Fruit fly (Drosophila melanogaster) whole organism, embryonic: ENCODE data around the gene ago.

ENCODE experiments used
- ATbp ChIP-seq: fragments of 200-800 bp; sonication (Bioruptor generic); optimal IDR thresholded peaks from 2 replicates; lab custom pipeline; 2017; ENCODE audit warnings: missing biosample characterization, mild to moderate bottlenecking, missing genetic modification characterization, missing genetic modification reagents
- Asciz ChIP-seq: fragments of 200-800 bp; sonication (Bioruptor generic); optimal IDR thresholded peaks from 2 replicates; lab custom pipeline; 2017; ENCODE audit warnings: missing biosample characterization, mild to moderate bottlenecking, missing genetic modification characterization, missing genetic modification reagents
- CG10267 ChIP-seq: fragments of 200-800 bp; sonication (Bioruptor generic); optimal IDR thresholded peaks from 2 replicates; lab custom pipeline; 2018; ENCODE audit warnings: missing biosample characterization, mild to moderate bottlenecking, missing genetic modification characterization, moderate library complexity
- CG10959 ChIP-seq: fragments of 200-800 bp; sonication (Bioruptor generic); IDR thresholded peaks from 2 replicates; pipeline ENCODE4 v1.3.6; 2022; ENCODE audit warnings: missing biosample characterization, missing genetic modification characterization
- CG11696 ChIP-seq: fragments of 200-800 bp; sonication (Bioruptor generic); IDR thresholded peaks from 2 replicates; pipeline ENCODE4 v1.3.6; 2022; ENCODE audit warnings: missing biosample characterization, missing genetic modification characterization
- CG12219 ChIP-seq: fragments of 200-800 bp; sonication (Bioruptor generic); optimal IDR thresholded peaks from 3 replicates; lab custom pipeline; 2018; ENCODE audit warnings: missing biosample characterization, mild to moderate bottlenecking, missing genetic modification characterization
- CG12391 ChIP-seq: fragments of 200-800 bp; sonication (Bioruptor generic); optimal IDR thresholded peaks from 3 replicates; lab custom pipeline; 2018; ENCODE audit warnings: missing biosample characterization, mild to moderate bottlenecking, missing genetic modification characterization, moderate library complexity
- CG14050 ChIP-seq: fragments of 200-800 bp; sonication (Bioruptor generic); IDR thresholded peaks from 3 replicates; pipeline ENCODE4 v1.3.6; 2022; ENCODE audit warnings: missing biosample characterization, missing genetic modification characterization
- CG14860 ChIP-seq: fragments of 200-800 bp; sonication (Bioruptor generic); IDR thresholded peaks from 3 replicates; pipeline ENCODE4 v1.3.6; 2022; ENCODE audit warnings: missing biosample characterization, missing genetic modification characterization; ENCODE audit not compliant: partially characterized antibody
- CG1602 ChIP-seq: fragments of 200-800 bp; sonication (Bioruptor generic); optimal IDR thresholded peaks from 3 replicates; lab custom pipeline; 2016; ENCODE audit warnings: missing biosample characterization, missing genetic modification characterization
- CG16779 ChIP-seq: fragments of 200-800 bp; sonication (Bioruptor generic); IDR thresholded peaks from 2 replicates; pipeline ENCODE4 v1.3.6; 2022; ENCODE audit warnings: missing biosample characterization, missing genetic modification characterization
- CG1832 ChIP-seq: fragments of 200-800 bp; sonication (Bioruptor generic); optimal IDR thresholded peaks from 2 replicates; lab custom pipeline; 2017; ENCODE audit warnings: missing biosample characterization, mild to moderate bottlenecking, missing genetic modification characterization, inconsistent platforms
- CG2889 ChIP-seq: fragments of 200-800 bp; sonication (Bioruptor generic); IDR thresholded peaks from 3 replicates; pipeline ENCODE4 v1.3.6; 2022; ENCODE audit warnings: missing biosample characterization, missing genetic modification characterization
- CG3407 ChIP-seq: fragments of 200-800 bp; sonication (Bioruptor generic); optimal IDR thresholded peaks from 2 replicates; lab custom pipeline; 2018; ENCODE audit warnings: missing biosample characterization, mild to moderate bottlenecking, missing genetic modification characterization
- CG3838 ChIP-seq: fragments of 200-800 bp; sonication (Bioruptor generic); optimal IDR thresholded peaks from 3 replicates; lab custom pipeline; 2016; ENCODE audit warnings: missing biosample characterization, missing genetic modification characterization
- CG3847 ChIP-seq: fragments of 200-800 bp; sonication (Bioruptor generic); IDR thresholded peaks from 2 replicates; pipeline ENCODE4 v1.3.6; 2022; ENCODE audit warnings: missing biosample characterization, missing genetic modification characterization
- CG43689 ChIP-seq: fragments of 200-800 bp; sonication (Bioruptor generic); IDR thresholded peaks from 2 replicates; pipeline ENCODE4 v1.3.6; 2022; ENCODE audit warnings: missing biosample characterization, missing genetic modification characterization
- CG4404 ChIP-seq: fragments of 200-800 bp; sonication (Bioruptor generic); IDR thresholded peaks from 2 replicates; pipeline ENCODE4 v1.3.6; 2022; ENCODE audit warnings: missing biosample characterization, missing genetic modification characterization
- CG4707 ChIP-seq: fragments of 200-800 bp; sonication (Bioruptor generic); optimal IDR thresholded peaks from 2 replicates; lab custom pipeline; 2018; ENCODE audit warnings: missing biosample characterization, mild to moderate bottlenecking, missing genetic modification characterization, moderate library complexity
- CG5953 ChIP-seq: fragments of 200-800 bp; sonication (Bioruptor generic); IDR thresholded peaks from 2 replicates; pipeline ENCODE4 v1.3.6; 2022; ENCODE audit warnings: missing biosample characterization, missing genetic modification characterization
- CG7271 ChIP-seq: fragments of 200-800 bp; sonication (Bioruptor generic); optimal IDR thresholded peaks from 2 replicates; lab custom pipeline; 2018; ENCODE audit warnings: missing biosample characterization, mild to moderate bottlenecking, missing genetic modification characterization, moderate library complexity
- CG9609 ChIP-seq: fragments of 200-800 bp; sonication (Bioruptor generic); optimal IDR thresholded peaks from 3 replicates; lab custom pipeline; 2016; ENCODE audit warnings: missing biosample characterization, missing genetic modification characterization
- Ets97D ChIP-seq: fragments of 200-800 bp; sonication (Bioruptor generic); optimal IDR thresholded peaks from 3 replicates; lab custom pipeline; 2016; ENCODE audit warnings: missing biosample characterization, missing genetic modification characterization
- Hr51 ChIP-seq, 2 experiments: fragments of 200-800 bp; sonication (Bioruptor generic); optimal IDR thresholded peaks; 2 replicates in 1 of 2; 3 replicates in 1 of 2; lab custom pipeline; 2016 to 2018; ENCODE audit warnings: missing biosample characterization in 2 of 2, missing genetic modification characterization in 2 of 2, mild to moderate bottlenecking in 1 of 2, moderate library complexity in 1 of 2
- Hr78 ChIP-seq, 2 experiments: fragments of 200-800 bp in 1 of 2; fragments of >200 bp in 1 of 2; sonication (Bioruptor generic) in 1 of 2; optimal IDR thresholded peaks; 2 replicates each; lab custom pipeline; 2017 to 2019; ENCODE audit warnings: missing biosample characterization in 2 of 2, missing genetic modification characterization in 2 of 2, mild to moderate bottlenecking in 1 of 2, moderate library complexity in 1 of 2
- MESR4 ChIP-seq: fragments of 200-800 bp; sonication (Bioruptor generic); optimal IDR thresholded peaks from 2 replicates; lab custom pipeline; 2018; ENCODE audit warnings: missing biosample characterization, mild to moderate bottlenecking, missing genetic modification characterization, moderate library complexity
- Taf1 ChIP-seq: fragments of 200-800 bp; sonication (Bioruptor generic); IDR thresholded peaks from 2 replicates; pipeline ENCODE4 v1.3.6; 2022; ENCODE audit warnings: missing biosample characterization, missing genetic modification characterization
- Vsx1 ChIP-seq: fragments of 200-800 bp; sonication (Bioruptor generic); optimal IDR thresholded peaks from 2 replicates; lab custom pipeline; 2017; ENCODE audit warnings: missing biosample characterization, mild to moderate bottlenecking, missing genetic modification characterization, missing genetic modification reagents
- abd-A ChIP-seq: fragments of 200-800 bp; sonication (Bioruptor generic); optimal IDR thresholded peaks from 3 replicates; lab custom pipeline; 2019; ENCODE audit warnings: missing biosample characterization, mild to moderate bottlenecking, missing genetic modification characterization, moderate library complexity
- ap ChIP-seq: fragments of 200-800 bp; sonication (Bioruptor generic); IDR thresholded peaks from 2 replicates; pipeline ENCODE4 v1.3.6; 2022; ENCODE audit warnings: missing biosample characterization, missing genetic modification characterization
- bbx ChIP-seq: fragments of 200-800 bp; sonication (Bioruptor generic); IDR thresholded peaks from 2 replicates; pipeline ENCODE4 v1.3.6; 2022; ENCODE audit warnings: missing biosample characterization, missing genetic modification characterization; ENCODE audit not compliant: partially characterized antibody
- bigmax ChIP-seq: fragments of 200-800 bp; sonication (Bioruptor generic); optimal IDR thresholded peaks from 2 replicates; lab custom pipeline; 2018; ENCODE audit warnings: missing biosample characterization, mild to moderate bottlenecking, missing genetic modification characterization
- cg ChIP-seq: fragments of 200-800 bp; sonication (Bioruptor generic); optimal IDR thresholded peaks from 3 replicates; lab custom pipeline; 2019; ENCODE audit warnings: missing biosample characterization, mild to moderate bottlenecking, missing genetic modification characterization, moderate library complexity
- chinmo ChIP-seq: fragments of 200-800 bp; sonication (Bioruptor generic); IDR thresholded peaks from 4 replicates; pipeline ENCODE4 v1.3.6; 2022; ENCODE audit warnings: missing biosample characterization, missing genetic modification characterization; ENCODE audit not compliant: partially characterized antibody
- chm ChIP-seq: fragments of 200-800 bp; sonication (Bioruptor generic); IDR thresholded peaks from 2 replicates; pipeline ENCODE4 v1.3.6; 2022; ENCODE audit warnings: missing biosample characterization, missing genetic modification characterization
- dmrt11E ChIP-seq: fragments of 200-800 bp; sonication (Bioruptor generic); optimal IDR thresholded peaks from 3 replicates; lab custom pipeline; 2018; ENCODE audit warnings: missing biosample characterization, mild to moderate bottlenecking, missing genetic modification characterization, moderate library complexity
- fru ChIP-seq: fragments of >200 bp; optimal IDR thresholded peaks from 2 replicates; lab custom pipeline; 2017
- mld ChIP-seq: fragments of 200-800 bp; sonication (Bioruptor generic); IDR thresholded peaks from 3 replicates; pipeline ENCODE4 v1.3.6; 2022; ENCODE audit warnings: missing biosample characterization, missing genetic modification characterization; ENCODE audit not compliant: partially characterized antibody
- nerfin-2 ChIP-seq: fragments of 200-800 bp; sonication (Bioruptor generic); IDR thresholded peaks from 2 replicates; pipeline ENCODE4 v1.3.6; 2022; ENCODE audit warnings: missing biosample characterization, missing genetic modification characterization; ENCODE audit not compliant: partially characterized antibody
- p53 ChIP-seq: fragments of 200-800 bp; sonication (Bioruptor generic); optimal IDR thresholded peaks from 2 replicates; lab custom pipeline; 2016; ENCODE audit warnings: missing biosample characterization, missing genetic modification characterization
- pan ChIP-seq, 4 experiments: fragments of >200 bp in 3 of 4; fragments of 200-800 bp in 1 of 4; sonication (Bioruptor generic) in 1 of 4; optimal IDR thresholded peaks in 3 of 4; IDR thresholded peaks in 1 of 4; 2 replicates each; pipeline versions ENCODE4 v1.3.6 to Lab custom; 2017 to 2022; ENCODE audit warnings: missing biosample characterization in 2 of 4, missing genetic modification characterization in 2 of 4, mixed read lengths in 1 of 4
- phol ChIP-seq: fragments of 200-800 bp; sonication (Bioruptor generic); optimal IDR thresholded peaks from 3 replicates; lab custom pipeline; 2018; ENCODE audit warnings: missing biosample characterization, mild to moderate bottlenecking, missing genetic modification characterization, moderate library complexity
- ranshi ChIP-seq: fragments of 200-800 bp; sonication (Bioruptor generic); IDR thresholded peaks from 2 replicates; pipeline ENCODE4 v1.3.6; 2022; ENCODE audit warnings: missing biosample characterization, missing genetic modification characterization
- sens ChIP-seq: fragments of 200-800 bp; sonication (Bioruptor generic); peaks from one replicate; lab custom pipeline; 2016; ENCODE audit warnings: missing biosample characterization, missing genetic modification characterization
- sna ChIP-seq: fragments of 200-800 bp; sonication (Bioruptor generic); IDR thresholded peaks from 2 replicates; pipeline ENCODE4 v1.3.6; 2022; ENCODE audit warnings: missing biosample characterization, missing genetic modification characterization; ENCODE audit not compliant: partially characterized antibody
- sr ChIP-seq: fragments of 200-800 bp; sonication (Bioruptor generic); IDR thresholded peaks from 3 replicates; pipeline ENCODE4 v1.3.6; 2022; ENCODE audit warnings: missing biosample characterization, missing genetic modification characterization
- toy ChIP-seq: fragments of 200-800 bp; sonication (Bioruptor generic); IDR thresholded peaks from 2 replicates; pipeline ENCODE4 v1.3.6; 2022; ENCODE audit warnings: missing biosample characterization, missing genetic modification characterization
- unpg ChIP-seq: fragments of 200-800 bp; sonication (Bioruptor generic); optimal IDR thresholded peaks from 3 replicates; lab custom pipeline; 2018; ENCODE audit warnings: missing biosample characterization, mild to moderate bottlenecking, missing genetic modification characterization, moderate library complexity

ago gene

DNA sequence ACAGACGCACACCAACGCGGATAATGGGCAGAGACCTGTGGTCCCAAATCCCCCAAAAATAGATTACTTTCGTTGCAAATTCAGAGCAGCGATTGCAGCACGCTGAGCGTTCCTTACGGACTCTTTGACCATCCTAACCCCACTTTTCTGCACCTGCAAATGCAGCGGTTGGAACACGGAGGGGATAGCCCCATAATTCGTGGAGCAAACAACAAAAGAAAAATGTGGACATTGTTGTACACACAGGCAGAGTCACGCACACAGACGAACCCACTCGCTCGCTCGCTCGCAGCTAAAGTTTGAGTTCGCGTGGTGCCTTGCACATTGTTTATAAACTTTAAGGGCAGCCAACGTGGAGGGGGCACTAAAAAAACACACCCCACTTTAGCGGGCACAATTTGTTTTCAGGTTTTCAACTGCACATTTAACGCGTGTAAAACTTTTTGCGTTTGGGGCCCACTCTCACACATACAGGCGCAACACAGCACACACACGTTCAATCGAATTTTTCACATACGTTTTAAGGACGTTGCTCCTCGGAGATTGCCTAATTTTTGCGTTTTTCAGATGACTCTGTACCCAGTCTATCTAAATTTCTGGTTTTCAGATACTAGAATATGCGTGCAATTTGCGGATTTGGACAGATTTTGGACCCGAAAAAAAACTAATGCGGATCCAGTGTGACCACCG lies 350 bp downstream of the ago start:
- TF ChIP-seq CG12219 (GFP tag; lab: Kevin White, UChicago) = no peak
- TF ChIP-seq Asciz (GFP tag; lab: Kevin White, UChicago) = no peak
- TF ChIP-seq ap (GFP tag; lab: Robert Waterston, UW) = no peak
- no peak for TF ChIP-seq Taf1 (GFP tag; lab: Robert Waterston, UW)
- peak; percentile 13; the same call in 1 of the 2 replicates for TF ChIP-seq chm (GFP tag; lab: Robert Waterston, UW)
- TF ChIP-seq CG16779 (GFP tag; lab: Robert Waterston, UW) = no peak
- no peak for TF ChIP-seq CG1832 (GFP tag; lab: Kevin White, UChicago)
- peak; percentile 86; the same call in 1 of the 4 replicates for TF ChIP-seq chinmo (GFP tag; lab: Robert Waterston, UW)
- TF ChIP-seq toy = no peak
- peak; percentile 91 for TF ChIP-seq cg (GFP tag; lab: Kevin White, UChicago)
- 0 out of 2 replicates have a peak, but pooled peaks have one; percentile 18 for TF ChIP-seq sna (GFP tag; lab: Robert Waterston, UW)
- no peak for TF ChIP-seq unpg (GFP tag; lab: Kevin White, UChicago)
- TF ChIP-seq CG3407 = no peak
- TF ChIP-seq CG3838 = no peak
- 0 out of 2 replicates have a peak, but pooled peaks have one; percentile 31 for TF ChIP-seq CG10959 (GFP tag; lab: Robert Waterston, UW)
- no peak for TF ChIP-seq CG11696
- TF ChIP-seq sens (GFP tag; lab: Kevin White, UChicago) = peak; percentile 48
- TF ChIP-seq CG12391 (tag; lab: Kevin White, UChicago) = no peak
- 0 out of 2 replicates have a peak, but pooled peaks have one; percentile 14 for TF ChIP-seq bbx (GFP tag; lab: Robert Waterston, UW)
- no peak for TF ChIP-seq CG4404 (GFP tag; lab: Robert Waterston, UW)
- no peak for TF ChIP-seq nerfin-2 (GFP tag; lab: Robert Waterston, UW)
- no peak for TF ChIP-seq abd-A
- no peak for TF ChIP-seq phol (tag; lab: Kevin White, UChicago)
- no peak for TF ChIP-seq p53 (GFP tag; lab: Kevin White, UChicago)
- TF ChIP-seq CG3847 = no peak
- no peak for TF ChIP-seq CG7271
- TF ChIP-seq CG10267 = no peak
- TF ChIP-seq dmrt11E (tag; lab: Kevin White, UChicago) = no peak
- no peak for TF ChIP-seq ranshi (GFP tag; lab: Robert Waterston, UW)
- TF ChIP-seq mld (GFP tag; lab: Robert Waterston, UW) = 0 out of 3 replicates have a peak, but pooled peaks have one; percentile 58
- TF ChIP-seq CG4707 (GFP tag; lab: Kevin White, UChicago) = no peak
- 0 out of 3 replicates have a peak, but pooled peaks have one; percentile 20 for TF ChIP-seq CG14860 (GFP tag; lab: Robert Waterston, UW)
- no peak for TF ChIP-seq ATbp (GFP tag; lab: Kevin White, UChicago)
- no peak for TF ChIP-seq Ets97D
- TF ChIP-seq CG9609 (GFP tag; lab: Kevin White, UChicago) = no peak
- no peak for TF ChIP-seq sr (GFP tag; lab: Robert Waterston, UW)
- no peak for TF ChIP-seq CG43689 (GFP tag; lab: Robert Waterston, UW)
- no peak for TF ChIP-seq Vsx1 (GFP tag; lab: Kevin White, UChicago)
- TF ChIP-seq CG14050 = no peak
- TF ChIP-seq CG5953 = no peak
- TF ChIP-seq bigmax (GFP tag; lab: Kevin White, UChicago) = peak; percentile 91
- TF ChIP-seq fru (lab: Kevin White, UChicago) = no peak
- peak; percentile 78 for TF ChIP-seq MESR4 (GFP tag; lab: Kevin White, UChicago)
- TF ChIP-seq CG1602 (GFP tag; lab: Kevin White, UChicago) = no peak
- TF ChIP-seq Hr51 (GFP tag; optimal IDR thresholded peaks at IDR 0.05; lab: Kevin White, UChicago) = no peak
- no peak for TF ChIP-seq CG2889
- no peak for TF ChIP-seq pan (optimal IDR thresholded peaks at IDR 0.05; lab: Kevin White, UChicago)
- TF ChIP-seq pan (GFP tag; optimal IDR thresholded peaks at IDR 0.05 in 1 of 2, IDR thresholded peaks at IDR 0.05 in 1 of 2) = peak in 1 of 2 experiments; percentile 25
- TF ChIP-seq Hr78 (GFP tag; optimal IDR thresholded peaks at IDR 0.05; lab: Kevin White, UChicago) = peak in 1 of 2 experiments; percentile 54
